Worm (Caenorhabditis elegans) whole organism, midembryonic: ENCODE data around the gene vab-2.

Source experiments
- T22C8.4 ChIP-seq: fragments of 200-800 bp; sonication (Bioruptor generic); IDR thresholded peaks from 2 replicates; pipeline ENCODE4 v1.3.6; 2022; ENCODE audit warnings: missing genetic modification characterization, missing compliant biosample characterization
- flt-1 ChIP-seq: fragments of 200-800 bp; sonication (Bioruptor generic); IDR thresholded peaks from 2 replicates; pipeline ENCODE4 v1.3.6; 2022; ENCODE audit warnings: missing genetic modification characterization, missing compliant biosample characterization
- med-1 ChIP-seq: sonication (generic microtip); optimal IDR thresholded peaks from 2 replicates; lab custom pipeline; 2017; ENCODE audit warnings: missing genetic modification characterization, mild to moderate bottlenecking, missing compliant biosample characterization, antibody characterized with exemption, missing genetic modification reagents; ENCODE audit not compliant: insufficient read depth

DNA sequence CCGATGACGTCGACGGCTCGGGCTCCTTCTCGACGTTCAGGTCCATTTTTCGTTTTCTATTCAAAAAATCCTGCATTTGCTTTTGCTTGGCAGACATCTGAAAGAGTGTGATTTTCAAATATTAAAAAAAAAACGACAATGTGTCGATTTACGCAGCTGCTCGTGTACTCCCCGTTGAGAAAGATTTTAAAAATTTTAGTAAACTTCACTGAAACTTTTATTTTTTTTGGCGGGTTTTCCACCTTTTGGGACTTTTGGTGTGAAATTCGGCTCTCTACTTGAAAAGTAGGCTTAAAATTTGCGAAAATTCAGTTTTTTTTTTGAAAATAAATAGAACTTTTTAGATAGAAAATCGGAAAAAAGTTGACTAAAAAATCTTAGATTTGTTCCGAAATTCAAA, 40.5 kb upstream of the vab-2 start, which contains the start of gene M02B7.7:
- no peak for TF ChIP-seq flt-1 (GFP tag; lab: Robert Waterston, UW)
- no peak for TF ChIP-seq med-1 (GFP tag; lab: Kevin White, UChicago)
- no peak for TF ChIP-seq T22C8.4
